Fruit fly (Drosophila melanogaster) whole organism, prepupa: Measurements from ENCODE around the gene CG15531.

Experiments used
- CG10631 ChIP-seq: fragments of 200-800 bp; sonication (Bioruptor generic); optimal IDR thresholded peaks from 2 replicates; lab custom pipeline; 2016; ENCODE audit warnings: missing biosample characterization, missing genetic modification characterization
- CG16779 ChIP-seq: fragments of 200-800 bp; sonication (Bioruptor generic); optimal IDR thresholded peaks from 3 replicates; lab custom pipeline; 2017; ENCODE audit warnings: missing biosample characterization, mild to moderate bottlenecking, missing genetic modification characterization
- CG6276 ChIP-seq: fragments of 200-800 bp; sonication (Bioruptor generic); optimal IDR thresholded peaks from 2 replicates; lab custom pipeline; 2017; ENCODE audit warnings: missing biosample characterization, mild to moderate bottlenecking, missing genetic modification characterization
- CG6808 ChIP-seq: fragments of 200-800 bp; sonication (Bioruptor generic); optimal IDR thresholded peaks from 3 replicates; lab custom pipeline; 2017; ENCODE audit warnings: missing biosample characterization, missing genetic modification characterization, mild to moderate bottlenecking, moderate library complexity, missing genetic modification reagents
- CG6854 ChIP-seq: fragments of 200-800 bp; sonication (Bioruptor generic); optimal IDR thresholded peaks from 2 replicates; lab custom pipeline; 2017; ENCODE audit warnings: missing biosample characterization, mild to moderate bottlenecking, missing genetic modification characterization
- Hr38 ChIP-seq: sonication (Bioruptor generic); optimal IDR thresholded peaks from 2 replicates; lab custom pipeline; 2016; ENCODE audit warnings: missing biosample characterization, missing genetic modification characterization
- Sox15 ChIP-seq: fragments of 200-800 bp; sonication (Bioruptor generic); optimal IDR thresholded peaks from 3 replicates; lab custom pipeline; 2016; ENCODE audit warnings: missing biosample characterization, missing genetic modification characterization
- fkh ChIP-seq: fragments of 200-800 bp; sonication (Bioruptor generic); optimal IDR thresholded peaks from 3 replicates; lab custom pipeline; 2017; ENCODE audit warnings: missing biosample characterization, mild to moderate bottlenecking, missing genetic modification characterization, moderate library complexity
- topi ChIP-seq: fragments of 200-800 bp; sonication (Bioruptor generic); optimal IDR thresholded peaks from 3 replicates; lab custom pipeline; 2016; ENCODE audit warnings: missing biosample characterization, missing genetic modification characterization

DNA sequence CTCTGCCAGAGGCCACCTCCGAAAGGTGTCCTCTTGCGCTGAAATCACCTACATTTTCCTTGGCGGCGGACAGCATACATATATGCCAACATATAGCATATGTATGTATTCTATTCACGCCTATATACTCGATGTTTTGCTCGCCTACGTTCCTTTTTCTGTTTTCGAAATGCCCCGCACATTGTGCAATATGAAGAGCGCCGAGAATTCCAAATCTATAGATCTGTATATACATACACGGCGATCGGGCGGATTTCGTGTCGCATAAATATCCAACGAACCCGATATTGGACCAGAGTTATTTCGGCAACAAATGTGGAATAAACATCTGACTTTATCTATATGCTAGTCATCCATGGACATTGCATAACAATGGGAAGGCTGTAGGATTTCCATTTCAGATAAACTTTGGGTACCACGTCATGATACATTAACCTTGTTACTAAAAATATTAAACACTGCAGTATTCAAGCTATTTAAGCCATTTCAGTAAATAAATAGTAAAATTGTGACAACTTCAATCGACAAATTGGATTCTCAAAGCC lies 20.9 kb downstream of the CG15531 start:
- TF ChIP-seq topi (GFP tag; lab: Kevin White, UChicago) (no peak), CG16779 (tag; lab: Kevin White, UChicago) (no peak), Sox15 (GFP tag; lab: Kevin White, UChicago) (no peak), CG6854 (GFP tag; lab: Kevin White, UChicago) (no peak), CG6276 (GFP tag; lab: Kevin White, UChicago) (no peak), fkh (no peak), CG6808 (GFP tag; lab: Kevin White, UChicago) (no peak), CG10631 (GFP tag; lab: Kevin White, UChicago) (no peak), Hr38 (GFP tag; lab: Kevin White, UChicago) (no peak)
